Fruit fly (Drosophila melanogaster): Measurements from ENCODE around the gene TSG101.

The TSG101 gene

dm6 chr3L:16808139-16808538 lies 34.0 kb upstream of the TSG101 start (continued):
- TF ChIP-seq Hand (GFP tag; optimal IDR thresholded peaks at IDR 0.05) (no peak), dmrt11E (tag; optimal IDR thresholded peaks at IDR 0.05) (no peak), dimm (GFP tag; IDR thresholded peaks at IDR 0.05) (no peak), schlank (tag; optimal IDR thresholded peaks at IDR 0.05) (no peak), usp (GFP tag; optimal IDR thresholded peaks at IDR 0.05) (no peak), ro (GFP tag; IDR thresholded peaks at IDR 0.05) (no peak), CG2129 (GFP tag; IDR thresholded peaks at IDR 0.05; ENCODE audit: partially characterized antibody) (no peak), bbx (GFP tag; IDR thresholded peaks at IDR 0.05; ENCODE audit: partially characterized antibody) (peak; percentile 23; the same call in 1 of the 2 replicates), zen (tag; optimal IDR thresholded peaks at IDR 0.05) (peak; percentile 32), CG15601 (tag; optimal IDR thresholded peaks at IDR 0.05) (peak; percentile 6), eve (GFP tag; optimal IDR thresholded peaks at IDR 0.05) (no peak), ase (GFP tag; IDR thresholded peaks at IDR 0.05) (no peak), Optix (GFP tag; IDR thresholded peaks at IDR 0.05) (no peak), CG18599 (GFP tag; optimal IDR thresholded peaks at IDR 0.05) (no peak), Max (GFP tag; optimal IDR thresholded peaks at IDR 0.05) (peak; percentile 74), al (GFP tag; IDR thresholded peaks at IDR 0.05) (0 out of 2 replicates have a peak, but pooled peaks have one; percentile 41), Deaf1 (tag; optimal IDR thresholded peaks at IDR 0.05) (no peak), HLH54F (GFP tag; optimal IDR thresholded peaks at IDR 0.05) (peak; percentile 5), ems (GFP tag; optimal IDR thresholded peaks at IDR 0.05) (no peak), Hr51 (GFP tag; optimal IDR thresholded peaks at IDR 0.05) (peak in 1 of 2 experiments; percentile 2), CG6813 (GFP tag; optimal IDR thresholded peaks at IDR 0.05) (no peak), vfl (GFP tag; optimal IDR thresholded peaks at IDR 0.05) (peak; percentile 27), peb (GFP tag; IDR thresholded peaks at IDR 0.05) (no peak), YL-1 (GFP tag; optimal IDR thresholded peaks at IDR 0.05) (peak; percentile 61), Sin3A (optimal IDR thresholded peaks at IDR 0.05) (peak; percentile 21), CG11504 (tag; optimal IDR thresholded peaks at IDR 0.05) (peak; percentile 48), Dad (GFP tag; optimal IDR thresholded peaks at IDR 0.05) (peak; percentile 4), CG3847 (GFP tag; IDR thresholded peaks at IDR 0.05) (peak; percentile 45; the same call in 1 of the 2 replicates), Usf (GFP tag; optimal IDR thresholded peaks at IDR 0.05) (no peak), bab2 (GFP tag; optimal IDR thresholded peaks at IDR 0.05) (no peak), CG12236 (GFP tag; optimal IDR thresholded peaks at IDR 0.05) (no peak), sqz (GFP tag; optimal IDR thresholded peaks at IDR 0.05) (peak; percentile 42), Opbp (GFP tag; IDR thresholded peaks at IDR 0.05; ENCODE audit: partially characterized antibody) (peak; percentile 55; the same call in 1 of the 3 replicates), Lhr (GFP tag; optimal IDR thresholded peaks at IDR 0.05) (peak; percentile 91), gcm2 (GFP tag; optimal IDR thresholded peaks at IDR 0.05) (no peak), slp2 (GFP tag; optimal IDR thresholded peaks at IDR 0.05) (no peak), CG7271 (tag; optimal IDR thresholded peaks at IDR 0.05) (no peak), cg (GFP tag; optimal IDR thresholded peaks at IDR 0.05) (no peak), toy (GFP tag; IDR thresholded peaks at IDR 0.05) (no peak), oc (tag; optimal IDR thresholded peaks at IDR 0.05) (no peak), CG9797 (GFP tag; optimal IDR thresholded peaks at IDR 0.05) (peak; percentile 89), CG10543 (GFP tag; optimal IDR thresholded peaks at IDR 0.05) (no peak), CG12391 (tag; optimal IDR thresholded peaks at IDR 0.05) (peak; percentile 41), pzg (GFP tag; optimal IDR thresholded peaks at IDR 0.05) (peak; percentile 93), CG14050 (GFP tag; IDR thresholded peaks at IDR 0.05) (no peak), cato (GFP tag; optimal IDR thresholded peaks at IDR 0.05; ENCODE audit: borderline replicate concordance) (no peak), ATbp (GFP tag; optimal IDR thresholded peaks at IDR 0.05) (no peak), trem (tag; optimal IDR thresholded peaks at IDR 0.05) (peak; percentile 47), Lim3 (GFP tag; IDR thresholded peaks at IDR 0.05) (no peak), Mad (GFP tag; optimal IDR thresholded peaks at IDR 0.05) (peak; percentile 37), Six4 (GFP tag; optimal IDR thresholded peaks at IDR 0.05) (no peak)
